Worm (Caenorhabditis elegans) whole organism, early embryonic: ENCODE results near the gene ZK1058.9.

Experiments
- B0310.2 ChIP-seq: sonication (generic microtip); optimal IDR thresholded peaks from 2 replicates; lab custom pipeline; 2016; ENCODE audit warnings: mild to moderate bottlenecking, missing genetic modification characterization, missing compliant biosample characterization
- ama-1 ChIP-seq: fragments of 150-350 bp; optimal IDR thresholded peaks from 2 replicates; lab custom pipeline; 2014
- flt-1 ChIP-seq: fragments of 200-800 bp; sonication (Bioruptor generic); IDR thresholded peaks from 2 replicates; pipeline ENCODE4 v1.3.6; 2022; ENCODE audit warnings: missing genetic modification characterization, missing compliant biosample characterization
- tra-4 ChIP-seq: sonication (generic microtip); optimal IDR thresholded peaks from 2 replicates; lab custom pipeline; 2017; ENCODE audit warnings: missing genetic modification characterization, missing compliant biosample characterization

DNA sequence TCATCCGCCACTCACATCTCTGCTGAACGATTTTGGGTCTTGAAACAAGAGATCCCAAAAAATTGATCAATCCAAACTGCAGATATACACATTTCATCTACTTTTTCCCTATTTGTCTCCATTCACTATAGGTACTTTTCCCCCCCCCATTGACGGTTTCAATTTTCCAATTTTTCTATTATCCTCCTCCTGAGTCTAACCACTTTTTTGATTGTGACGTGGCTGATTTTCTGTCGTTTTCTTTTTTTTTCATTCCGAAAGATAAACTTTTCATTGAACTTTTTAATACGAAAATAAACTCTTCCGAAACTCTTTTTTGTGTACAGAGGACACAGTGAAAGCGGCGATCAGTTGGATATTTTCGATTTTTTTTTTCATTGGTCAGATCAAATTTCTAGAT is 31.8 kb upstream of the ZK1058.9 start:
- TF ChIP-seq ama-1 (lab: Kevin White, UChicago) (no peak), flt-1 (no peak), tra-4 (tag; lab: Kevin White, UChicago) (no peak), B0310.2 (tag; lab: Kevin White, UChicago) (no peak)
